Fruit fly (Drosophila melanogaster) whole organism, embryonic: ENCODE results near the gene CG7432.

ENCODE experiments used
- Bgb ChIP-seq: fragments of 200-800 bp; sonication (Bioruptor generic); IDR thresholded peaks from 2 replicates; pipeline ENCODE4 v1.3.6; 2022; ENCODE audit warnings: missing biosample characterization, missing genetic modification characterization; ENCODE audit not compliant: partially characterized antibody
- CG10654 ChIP-seq: fragments of 200-800 bp; sonication (Bioruptor generic); optimal IDR thresholded peaks from 2 replicates; lab custom pipeline; 2016; ENCODE audit warnings: missing biosample characterization, missing genetic modification characterization
- CG12236 ChIP-seq: fragments of 200-800 bp; sonication (Bioruptor generic); optimal IDR thresholded peaks from 2 replicates; lab custom pipeline; 2016; ENCODE audit warnings: missing biosample characterization, missing genetic modification characterization
- CG12299 ChIP-seq: fragments of 200-800 bp; sonication (Bioruptor generic); optimal IDR thresholded peaks from 2 replicates; lab custom pipeline; 2018; ENCODE audit warnings: missing biosample characterization, mild to moderate bottlenecking, missing genetic modification characterization
- CG12769 ChIP-seq: fragments of 200-800 bp; sonication (Bioruptor generic); optimal IDR thresholded peaks from 2 replicates; lab custom pipeline; 2019; ENCODE audit warnings: missing biosample characterization, mild to moderate bottlenecking, missing genetic modification characterization, moderate library complexity
- CG1603 ChIP-seq: fragments of 200-800 bp; sonication (Bioruptor generic); optimal IDR thresholded peaks from 2 replicates; lab custom pipeline; 2019; ENCODE audit warnings: missing biosample characterization, mild to moderate bottlenecking, missing genetic modification characterization, moderate library complexity
- CG16813 ChIP-seq: fragments of 200-800 bp; sonication (Bioruptor generic); IDR thresholded peaks from 3 replicates; pipeline ENCODE4 v1.3.6; 2022; ENCODE audit warnings: missing biosample characterization, missing genetic modification characterization; ENCODE audit not compliant: partially characterized antibody
- CG16815 ChIP-seq: fragments of 200-800 bp; sonication (Bioruptor generic); optimal IDR thresholded peaks from 3 replicates; lab custom pipeline; 2017; ENCODE audit warnings: missing biosample characterization, mild to moderate bottlenecking, missing genetic modification characterization
- CG17385 ChIP-seq: fragments of 200-800 bp; sonication (Bioruptor generic); optimal IDR thresholded peaks from 3 replicates; lab custom pipeline; 2018; ENCODE audit warnings: missing biosample characterization, mild to moderate bottlenecking, missing genetic modification characterization
- CG34224 ChIP-seq: fragments of 200-800 bp; sonication (Bioruptor generic); IDR thresholded peaks from 3 replicates; pipeline ENCODE4 v1.3.6; 2022; ENCODE audit warnings: missing biosample characterization, missing genetic modification characterization; ENCODE audit not compliant: partially characterized antibody
- CG3726 ChIP-seq: fragments of 200-800 bp; sonication (Bioruptor generic); IDR thresholded peaks from 3 replicates; pipeline ENCODE4, ENCODE4 v1.3.6; 2022; ENCODE audit warnings: missing biosample characterization, missing genetic modification characterization
- CG6813 ChIP-seq: fragments of 200-800 bp; sonication (Bioruptor generic); optimal IDR thresholded peaks from 2 replicates; lab custom pipeline; 2017; ENCODE audit warnings: missing biosample characterization, missing genetic modification characterization, mild to moderate bottlenecking, moderate library complexity, missing genetic modification reagents
- CG8281 ChIP-seq: fragments of 200-800 bp; sonication (Bioruptor generic); optimal IDR thresholded peaks from 2 replicates; lab custom pipeline; 2018; ENCODE audit warnings: missing biosample characterization, mild to moderate bottlenecking, missing genetic modification characterization, moderate library complexity
- CoRest ChIP-seq: fragments of 200-800 bp; sonication (Bioruptor generic); optimal IDR thresholded peaks from 3 replicates; lab custom pipeline; 2018; ENCODE audit warnings: missing biosample characterization, mild to moderate bottlenecking, missing genetic modification characterization, moderate library complexity
- Dp ChIP-seq: fragments of 200-800 bp; sonication (Bioruptor generic); optimal IDR thresholded peaks from 2 replicates; lab custom pipeline; 2018; ENCODE audit warnings: missing biosample characterization, mild to moderate bottlenecking, missing genetic modification characterization, moderate library complexity
- Fer3 ChIP-seq: fragments of 200-800 bp; sonication (Bioruptor generic); optimal IDR thresholded peaks from 2 replicates; lab custom pipeline; 2018; ENCODE audit warnings: missing biosample characterization, mild to moderate bottlenecking, missing genetic modification characterization, moderate library complexity
- HmgZ ChIP-seq: fragments of 200-800 bp; sonication (Bioruptor generic); optimal IDR thresholded peaks from 2 replicates; lab custom pipeline; 2018; ENCODE audit warnings: missing biosample characterization, mild to moderate bottlenecking, missing genetic modification characterization
- MBD-R2 ChIP-seq: fragments of 200-800 bp; sonication (Bioruptor generic); IDR thresholded peaks from 2 replicates; pipeline ENCODE4 v1.3.6; 2022; ENCODE audit warnings: missing biosample characterization, missing genetic modification characterization
- Myb ChIP-seq: fragments of 200-800 bp; sonication (Bioruptor generic); optimal IDR thresholded peaks from 2 replicates; lab custom pipeline; 2016; ENCODE audit warnings: missing biosample characterization, missing genetic modification characterization
- Nf-YB ChIP-seq: fragments of 200-800 bp; sonication (Bioruptor generic); optimal IDR thresholded peaks from 3 replicates; lab custom pipeline; 2019; ENCODE audit warnings: missing biosample characterization, mild to moderate bottlenecking, missing genetic modification characterization, moderate library complexity
- PHDP ChIP-seq: fragments of 200-800 bp; sonication (Bioruptor generic); optimal IDR thresholded peaks from 3 replicates; lab custom pipeline; 2018; ENCODE audit warnings: missing biosample characterization, mild to moderate bottlenecking, missing genetic modification characterization, moderate library complexity
- Pdp1 ChIP-seq, 2 experiments: fragments of 200-800 bp; sonication (Bioruptor generic); optimal IDR thresholded peaks; 3 replicates each; lab custom pipeline; 2016; ENCODE audit warnings: missing biosample characterization in 2 of 2, missing genetic modification characterization in 2 of 2, mild to moderate bottlenecking in 1 of 2, moderate library complexity in 1 of 2
- Sin3A ChIP-seq: fragments of >200 bp; optimal IDR thresholded peaks from 2 replicates; lab custom pipeline; 2018
- Trl ChIP-seq, 3 experiments: fragments of >200 bp in 2 of 3; fragments of 200-800 bp in 1 of 3; sonication (Bioruptor generic) in 1 of 3; optimal IDR thresholded peaks; 2 replicates in 1 of 3; 3 replicates in 2 of 3; lab custom pipeline; 2016 to 2017; ENCODE audit warnings: missing biosample characterization in 1 of 3, missing genetic modification characterization in 1 of 3
- Usf ChIP-seq: fragments of 200-800 bp; sonication (Bioruptor generic); optimal IDR thresholded peaks from 2 replicates; lab custom pipeline; 2017; ENCODE audit warnings: missing genotype, missing biosample characterization, missing genetic modification characterization
- ara ChIP-seq: fragments of 200-800 bp; sonication (Bioruptor generic); IDR thresholded peaks from 2 replicates; pipeline ENCODE4 v1.3.6; 2022; ENCODE audit warnings: missing biosample characterization, missing genetic modification characterization
- bab2 ChIP-seq: fragments of 200-800 bp; sonication (Bioruptor generic); optimal IDR thresholded peaks from 2 replicates; lab custom pipeline; 2016; ENCODE audit warnings: missing biosample characterization, missing genetic modification characterization
- bbx ChIP-seq: fragments of 200-800 bp; sonication (Bioruptor generic); IDR thresholded peaks from 2 replicates; pipeline ENCODE4 v1.3.6; 2022; ENCODE audit warnings: missing biosample characterization, missing genetic modification characterization; ENCODE audit not compliant: partially characterized antibody
- br ChIP-seq: fragments of >200 bp; optimal IDR thresholded peaks from 2 replicates; lab custom pipeline; 2017
- cad ChIP-seq: fragments of >200 bp; optimal IDR thresholded peaks from 2 replicates; lab custom pipeline; 2017; ENCODE audit warnings: missing biosample characterization, missing genetic modification characterization
- ci ChIP-seq: fragments of 200-800 bp; sonication (Bioruptor generic); IDR thresholded peaks from 3 replicates; pipeline ENCODE4 v1.3.6; 2022; ENCODE audit warnings: missing biosample characterization, missing genetic modification characterization
- croc ChIP-seq: fragments of 200-800 bp; sonication (Bioruptor generic); conservative IDR thresholded peaks from 3 replicates; pipeline ENCODE4 v1.3.6; 2022; ENCODE audit warnings: missing biosample characterization, missing genetic modification characterization
- crol ChIP-seq: fragments of 200-800 bp; sonication (Bioruptor generic); IDR thresholded peaks from 2 replicates; pipeline ENCODE4 v1.3.6; 2022; ENCODE audit warnings: missing biosample characterization, missing genetic modification characterization
- dati ChIP-seq: fragments of 200-800 bp; sonication (Bioruptor generic); IDR thresholded peaks from 2 replicates; pipeline ENCODE4 v1.3.6; 2022; ENCODE audit warnings: missing biosample characterization, missing genetic modification characterization
- emc ChIP-seq: fragments of 200-800 bp; sonication (Bioruptor generic); optimal IDR thresholded peaks from 2 replicates; lab custom pipeline; 2016; ENCODE audit warnings: missing biosample characterization, missing genetic modification characterization
- grau ChIP-seq: fragments of 200-800 bp; optimal IDR thresholded peaks from 3 replicates; lab custom pipeline; 2019; ENCODE audit warnings: missing biosample characterization, mild to moderate bottlenecking, missing genetic modification characterization, moderate library complexity
- hbn ChIP-seq: fragments of 200-800 bp; sonication (Bioruptor generic); IDR thresholded peaks from 2 replicates; pipeline ENCODE4 v1.3.6; 2022; ENCODE audit warnings: missing biosample characterization, missing genetic modification characterization; ENCODE audit not compliant: partially characterized antibody
- inv ChIP-seq: fragments of 200-800 bp; sonication (Bioruptor generic); IDR thresholded peaks from 2 replicates; pipeline ENCODE4 v1.3.6; 2022; ENCODE audit warnings: missing biosample characterization, missing genetic modification characterization; ENCODE audit not compliant: partially characterized antibody
- phol ChIP-seq: fragments of 200-800 bp; sonication (Bioruptor generic); optimal IDR thresholded peaks from 3 replicates; lab custom pipeline; 2018; ENCODE audit warnings: missing biosample characterization, mild to moderate bottlenecking, missing genetic modification characterization, moderate library complexity
- pzg ChIP-seq: fragments of 200-800 bp; sonication (Bioruptor generic); optimal IDR thresholded peaks from 3 replicates; lab custom pipeline; 2018; ENCODE audit warnings: missing biosample characterization, mild to moderate bottlenecking, missing genetic modification characterization, moderate library complexity
- rib ChIP-seq: fragments of 200-800 bp; sonication (Bioruptor generic); IDR thresholded peaks from 2 replicates; pipeline ENCODE4 v1.3.6; 2022; ENCODE audit warnings: missing biosample characterization, missing genetic modification characterization
- sisA ChIP-seq: fragments of 200-800 bp; sonication (Bioruptor generic); IDR thresholded peaks from 2 replicates; pipeline ENCODE4 v1.3.6; 2022; ENCODE audit warnings: missing biosample characterization, missing genetic modification characterization
- slbo ChIP-seq: fragments of 200-800 bp; sonication (Bioruptor generic); IDR thresholded peaks from 2 replicates; pipeline ENCODE4 v1.3.6; 2022; ENCODE audit warnings: missing biosample characterization, missing genetic modification characterization
- sna ChIP-seq: fragments of 200-800 bp; sonication (Bioruptor generic); IDR thresholded peaks from 2 replicates; pipeline ENCODE4 v1.3.6; 2022; ENCODE audit warnings: missing biosample characterization, missing genetic modification characterization; ENCODE audit not compliant: partially characterized antibody
- sob ChIP-seq: fragments of 200-800 bp; sonication (Bioruptor generic); IDR thresholded peaks from 2 replicates; pipeline ENCODE4 v1.3.6; 2022; ENCODE audit warnings: missing biosample characterization, missing genetic modification characterization
- tll ChIP-seq, 2 experiments: fragments of 200-800 bp in 1 of 2; fragments of >200 bp in 1 of 2; sonication (Bioruptor generic) in 1 of 2; optimal IDR thresholded peaks; 2 replicates each; lab custom pipeline; 2017 to 2019; ENCODE audit warnings: missing biosample characterization in 2 of 2, missing genetic modification characterization in 2 of 2, mild to moderate bottlenecking in 1 of 2, moderate library complexity in 1 of 2
- toy ChIP-seq: fragments of 200-800 bp; sonication (Bioruptor generic); IDR thresholded peaks from 2 replicates; pipeline ENCODE4 v1.3.6; 2022; ENCODE audit warnings: missing biosample characterization, missing genetic modification characterization

Gene CG7432

DNA sequence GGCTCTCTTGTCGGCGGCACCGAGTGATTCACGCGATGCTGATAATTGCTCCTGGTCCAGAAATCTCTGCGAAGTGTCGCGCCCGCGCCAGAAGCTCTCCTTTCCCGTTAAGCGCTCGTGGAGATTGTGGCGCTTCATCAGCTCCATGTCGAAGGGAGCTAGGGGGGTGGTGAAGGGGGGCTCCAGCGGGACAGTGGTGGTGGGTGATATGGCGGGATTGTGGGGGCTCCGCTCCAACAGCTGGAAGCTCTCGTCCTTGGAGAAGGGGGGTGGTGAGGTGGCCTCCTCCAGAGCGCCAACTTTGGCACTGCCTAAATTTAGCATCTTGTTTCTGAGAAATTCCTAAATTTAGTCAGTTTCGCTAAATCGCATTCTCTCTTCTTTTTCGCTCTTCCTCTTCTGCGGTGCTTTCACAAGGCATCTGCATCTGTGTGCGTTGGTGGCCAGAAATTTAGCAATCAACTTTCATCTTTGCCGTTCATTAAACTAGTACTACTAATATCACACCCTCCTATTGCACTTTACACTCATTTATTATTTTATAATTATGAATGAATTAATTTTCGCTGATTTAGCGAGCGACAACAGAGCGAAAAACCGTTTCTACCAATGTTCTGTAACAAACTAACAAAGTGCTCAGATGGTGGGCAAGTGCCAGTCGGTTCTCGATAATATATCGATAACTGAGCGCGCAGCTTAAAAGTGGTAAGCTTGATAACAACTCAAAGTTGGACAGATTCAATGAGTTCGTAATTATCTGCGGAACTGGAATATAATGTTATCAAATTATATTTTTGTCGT is 22.5 kb upstream of the CG7432 start, which contains the start of gene subdued (continued):
- TF ChIP-seq CG6813 (GFP tag; lab: Kevin White, UChicago) (peak; percentile 4), CG3726 (GFP tag; lab: Robert Waterston, UW) (0 out of 3 replicates have a peak, but pooled peaks have one; percentile 3), ara (0 out of 2 replicates have a peak, but pooled peaks have one; percentile 30), Usf (GFP tag; lab: Kevin White, UChicago) (no peak), CG16813 (GFP tag; lab: Robert Waterston, UW) (no peak), CG17385 (GFP tag; lab: Kevin White, UChicago) (peak; percentile 83), inv (GFP tag; lab: Robert Waterston, UW) (peak; percentile 30; the same call in 1 of the 2 replicates), CG34224 (GFP tag; lab: Robert Waterston, UW) (peak; percentile 60; the same call in 1 of the 3 replicates), dati (GFP tag; lab: Robert Waterston, UW) (no peak), CG12769 (peak; percentile 74), croc (GFP tag; lab: Robert Waterston, UW) (0 out of 3 replicates have a peak, but pooled peaks have one; percentile 8), br (lab: Kevin White, UChicago) (no peak), Pdp1 (GFP tag; optimal IDR thresholded peaks at IDR 0.05; lab: Kevin White, UChicago) (peak in 1 of 2 experiments; percentile 51), tll (GFP tag; optimal IDR thresholded peaks at IDR 0.05; lab: Kevin White, UChicago) (no peak), Sin3A (lab: Kevin White, UChicago) (peak; percentile 7), pzg (GFP tag; lab: Kevin White, UChicago) (peak; percentile 11), crol (GFP tag; lab: Robert Waterston, UW) (peak; percentile 91), bbx (peak; percentile 38), rib (GFP tag; lab: Robert Waterston, UW) (peak; percentile 29; the same call in 1 of the 2 replicates), Dp (GFP tag; lab: Kevin White, UChicago) (peak; percentile 89), ci (peak; percentile 57; the same call in 1 of the 3 replicates), Trl (optimal IDR thresholded peaks at IDR 0.05; lab: Kevin White, UChicago) (peak in 1 of 2 experiments; percentile 20), Trl (GFP tag; optimal IDR thresholded peaks at IDR 0.05; lab: Kevin White, UChicago) (no peak)

DNA sequence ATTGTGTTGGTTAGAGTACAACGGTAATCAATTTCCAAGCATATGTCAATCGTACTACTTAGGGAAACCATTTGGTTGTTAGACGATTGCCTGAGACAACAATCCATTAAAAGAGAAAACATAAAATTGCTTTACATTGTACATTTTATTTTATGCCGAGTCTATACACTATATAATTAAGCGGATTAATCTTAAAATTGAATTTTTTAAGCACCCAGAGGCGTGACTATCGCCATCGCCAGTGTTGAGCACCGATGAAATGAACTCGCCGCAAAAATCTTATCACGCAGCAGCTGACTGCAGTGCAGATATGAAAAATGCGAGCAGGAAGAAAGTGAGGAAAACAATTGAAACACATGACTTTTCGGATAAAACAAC is 21.9 kb upstream of the CG7432 start:
- TF ChIP-seq grau (tag; lab: Kevin White, UChicago), result no peak
- TF ChIP-seq sna (GFP tag; lab: Robert Waterston, UW), result peak; percentile 82
- no peak for TF ChIP-seq Nf-YB (GFP tag; lab: Kevin White, UChicago)
- peak; percentile 21; the same call in 1 of the 2 replicates for TF ChIP-seq slbo
- no peak for TF ChIP-seq sisA
- TF ChIP-seq cad (GFP tag; lab: Kevin White, UChicago), result no peak
- no peak for TF ChIP-seq CG6813 (GFP tag; lab: Kevin White, UChicago)
- TF ChIP-seq CG12299, result no peak
- TF ChIP-seq CG8281 (tag; lab: Kevin White, UChicago), result no peak
- peak; percentile 85 for TF ChIP-seq Bgb (GFP tag; lab: Robert Waterston, UW)
- TF ChIP-seq CG34224 (GFP tag; lab: Robert Waterston, UW), result peak; percentile 62
- TF ChIP-seq MBD-R2 (GFP tag; lab: Robert Waterston, UW), result no peak
- peak; percentile 16 for TF ChIP-seq bab2 (GFP tag; lab: Kevin White, UChicago)
- no peak for TF ChIP-seq PHDP (tag; lab: Kevin White, UChicago)
- TF ChIP-seq CG16815 (GFP tag; lab: Kevin White, UChicago), result no peak
- peak; percentile 70 for TF ChIP-seq sob (GFP tag; lab: Robert Waterston, UW)
- peak; percentile 70 for TF ChIP-seq hbn (GFP tag; lab: Robert Waterston, UW)
- TF ChIP-seq toy (GFP tag; lab: Robert Waterston, UW), result no peak
- TF ChIP-seq CG10654 (GFP tag; lab: Kevin White, UChicago), result no peak
- peak; percentile 7 for TF ChIP-seq phol (tag; lab: Kevin White, UChicago)
- no peak for TF ChIP-seq CG1603 (tag; lab: Kevin White, UChicago)
- peak; percentile 25 for TF ChIP-seq Fer3
- TF ChIP-seq Myb (GFP tag; lab: Kevin White, UChicago), result peak; percentile 2
- no peak for TF ChIP-seq CoRest (tag; lab: Kevin White, UChicago)
- no peak for TF ChIP-seq HmgZ (tag; lab: Kevin White, UChicago)
- no peak for TF ChIP-seq emc (GFP tag; lab: Kevin White, UChicago)
- no peak for TF ChIP-seq CG12236 (GFP tag; lab: Kevin White, UChicago)
